Fruit fly (Drosophila melanogaster) whole organism, adult: ENCODE data around the gene CG31156.

Source experiments
- CG7101 ChIP-seq: fragments of 200-800 bp; sonication (Bioruptor generic); optimal IDR thresholded peaks from 2 replicates; lab custom pipeline; 2018; ENCODE audit warnings: missing biosample characterization, mild to moderate bottlenecking, missing genetic modification characterization, moderate library complexity
- Clk ChIP-seq: fragments of 200-800 bp; sonication (Bioruptor generic); optimal IDR thresholded peaks from 2 replicates; lab custom pipeline; 2017; ENCODE audit warnings: missing biosample characterization, missing genetic modification characterization
- Crg-1 ChIP-seq: fragments of 200-800 bp; sonication (Bioruptor generic); optimal IDR thresholded peaks from 2 replicates; lab custom pipeline; 2016; ENCODE audit warnings: missing biosample characterization, missing genetic modification characterization
- cic ChIP-seq: fragments of 200-800 bp; sonication (Bioruptor generic); optimal IDR thresholded peaks from 2 replicates; lab custom pipeline; 2017; ENCODE audit warnings: missing biosample characterization, mild to moderate bottlenecking, missing genetic modification characterization, moderate library complexity

DNA sequence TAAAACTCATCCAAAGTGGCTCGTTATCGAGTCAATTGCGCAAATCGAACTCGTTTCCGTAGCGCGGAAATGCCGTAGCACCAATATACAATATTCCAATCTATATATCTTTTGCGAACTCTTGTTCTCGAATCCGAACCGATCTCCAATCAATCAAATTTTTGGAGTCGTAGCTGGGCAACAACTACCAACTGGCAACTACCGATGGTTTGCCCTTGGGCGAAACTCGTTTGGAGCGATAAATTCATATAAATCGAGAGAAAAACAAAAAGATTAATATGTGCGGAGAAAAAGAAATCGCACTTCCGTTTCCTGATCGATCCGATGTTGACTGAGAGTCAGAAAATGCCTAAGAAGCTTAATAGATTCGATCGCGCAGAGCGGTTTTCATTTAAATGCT is 47.7 kb downstream of the CG31156 start:
- TF ChIP-seq Crg-1 (GFP tag; lab: Kevin White, UChicago) = no peak
- no peak for TF ChIP-seq CG7101
- TF ChIP-seq cic (GFP tag; lab: Kevin White, UChicago) = no peak
- no peak for TF ChIP-seq Clk (GFP tag; lab: Kevin White, UChicago)
